Fruit fly (Drosophila melanogaster) whole organism, wandering third instar larva: ENCODE results near the gene Ser.
A peak's percentile ranks its signal among the peaks of the same experiment; 100 is the strongest.

Experiments used
- Abd-B ChIP-seq: fragments of >200 bp; optimal IDR thresholded peaks from 2 replicates; lab custom pipeline; 2017; ENCODE audit warnings: missing biosample characterization, missing genetic modification characterization
- CrebA ChIP-seq: fragments of 200-800 bp; sonication (Bioruptor generic); optimal IDR thresholded peaks from 2 replicates; lab custom pipeline; 2016; ENCODE audit warnings: missing biosample characterization, mild to moderate bottlenecking, missing genetic modification characterization, borderline replicate concordance
- Dfd ChIP-seq: fragments of >200 bp; optimal IDR thresholded peaks from 2 replicates; lab custom pipeline; 2017; ENCODE audit warnings: missing biosample characterization, missing genetic modification characterization
- Myc ChIP-seq: fragments of >200 bp; optimal IDR thresholded peaks from 2 replicates; lab custom pipeline; 2017
- Rel ChIP-seq, 2 experiments: fragments of 200-800 bp; sonication (Bioruptor generic) in 1 of 2; optimal IDR thresholded peaks; 2 replicates in 1 of 2; 3 replicates in 1 of 2; lab custom pipeline; 2016 to 2019; ENCODE audit warnings: mild to moderate bottlenecking in 2 of 2, missing biosample characterization in 2 of 2, missing genetic modification characterization in 2 of 2, moderate library complexity in 1 of 2
- Vsx2 ChIP-seq: fragments of 200-300, 225-300 bp; sonication (Bioruptor generic); optimal IDR thresholded peaks from 2 replicates; lab custom pipeline; 2018; ENCODE audit warnings: missing biosample characterization, missing genetic modification characterization; ENCODE audit not compliant: partially characterized antibody
- brk ChIP-seq: fragments of 200-800 bp; sonication (Bioruptor generic); optimal IDR thresholded peaks from 2 replicates; lab custom pipeline; 2016; ENCODE audit warnings: missing biosample characterization, mild to moderate bottlenecking, missing genetic modification characterization
- dsf ChIP-seq: sonication (Bioruptor generic); optimal IDR thresholded peaks from 2 replicates; lab custom pipeline; 2016; ENCODE audit warnings: missing biosample characterization, missing genetic modification characterization, borderline replicate concordance
- foxo ChIP-seq, 2 experiments: fragments of 200-800 bp; sonication (Bioruptor generic); optimal IDR thresholded peaks; 2 replicates in 1 of 2; 3 replicates in 1 of 2; lab custom pipeline; 2016 to 2017; ENCODE audit warnings: missing biosample characterization in 2 of 2, missing genetic modification characterization in 2 of 2
- fru ChIP-seq: fragments of 200-800 bp; sonication (Bioruptor generic); optimal IDR thresholded peaks from 3 replicates; lab custom pipeline; 2016; ENCODE audit warnings: missing biosample characterization, mild to moderate bottlenecking, missing genetic modification characterization
- h ChIP-seq: fragments of 200-800 bp; sonication (Bioruptor generic); optimal IDR thresholded peaks from 3 replicates; lab custom pipeline; 2016; ENCODE audit warnings: missing biosample characterization, mild to moderate bottlenecking, missing genetic modification characterization
- jim ChIP-seq: fragments of 175-275, 200-325 bp; sonication (Bioruptor generic); optimal IDR thresholded peaks from 2 replicates; lab custom pipeline; 2016; ENCODE audit warnings: missing biosample characterization, mild to moderate bottlenecking, missing genetic modification characterization
- psq ChIP-seq: fragments of 200-800 bp; sonication (Bioruptor generic); optimal IDR thresholded peaks from 3 replicates; lab custom pipeline; 2017; ENCODE audit warnings: missing biosample characterization, mild to moderate bottlenecking, missing genetic modification characterization, moderate library complexity
- sage ChIP-seq: fragments of 200-800 bp; sonication (Bioruptor generic); optimal IDR thresholded peaks from 2 replicates; lab custom pipeline; 2016; ENCODE audit warnings: missing biosample characterization, mild to moderate bottlenecking, missing genetic modification characterization
- usp ChIP-seq: fragments of >200 bp; optimal IDR thresholded peaks from 2 replicates; lab custom pipeline; 2017; ENCODE audit warnings: missing biosample characterization, missing genetic modification characterization

Ser gene

dm6 chr3R:27128723-27129122 lies 65.3 kb downstream of the Ser start:
- TF ChIP-seq h (GFP tag; lab: Kevin White, UChicago) (peak; percentile 17), Rel (GFP tag; optimal IDR thresholded peaks at IDR 0.05; lab: Kevin White, UChicago) (no peak), Rel (tag; optimal IDR thresholded peaks at IDR 0.05; lab: Kevin White, UChicago) (peak; percentile 25), sage (GFP tag; lab: Kevin White, UChicago) (no peak)
- TF ChIP-seq, all 38 proteins: peak for 2

dm6 chr3R:27124588-27124987 lies 69.5 kb downstream of the Ser start, which contains the start of gene CG6059:
Gene CG6059, minus strand, starts transcription at chr3R:27124688.
- TF ChIP-seq Rel (GFP tag; optimal IDR thresholded peaks at IDR 0.05; lab: Kevin White, UChicago) (no peak), Rel (tag; optimal IDR thresholded peaks at IDR 0.05; lab: Kevin White, UChicago) (no peak), jim (GFP tag; lab: Kevin White, UChicago) (no peak), Abd-B (GFP tag; lab: Kevin White, UChicago) (no peak), dsf (GFP tag; lab: Kevin White, UChicago) (no peak), usp (GFP tag; lab: Kevin White, UChicago) (no peak), psq (GFP tag; lab: Kevin White, UChicago) (no peak), brk (GFP tag; lab: Kevin White, UChicago) (no peak), fru (GFP tag; lab: Kevin White, UChicago) (no peak), Vsx2 (no peak), Dfd (GFP tag; lab: Kevin White, UChicago) (no peak), Myc (no peak), foxo (GFP tag; optimal IDR thresholded peaks at IDR 0.05; lab: Kevin White, UChicago) (no peak), CrebA (GFP tag; lab: Kevin White, UChicago) (no peak)
- TF ChIP-seq, all 38 proteins: peak for 0
